Fruit fly (Drosophila melanogaster) S2 (cell line): ENCODE data around the gene CG34417.

Experiments used
- CG8478 ChIP-seq: fragments of >200 bp; optimal IDR thresholded peaks from 2 replicates; lab custom pipeline; 2018
- CTCF ChIP-seq, 2 experiments: fragments of >200 bp; optimal IDR thresholded peaks; 2 replicates each; lab custom pipeline; 2018

- TF ChIP-seq CG8478 (lab: Kevin White, UChicago), result no peak
- TF ChIP-seq CTCF (optimal IDR thresholded peaks at IDR 0.05; lab: Kevin White, UChicago), result no peak
These were observed 30.8 kb downstream of the CG34417 start for dm6 chrX:6571234-6571915.
